Worm (Caenorhabditis elegans): Measurements from ENCODE around the gene pigb-1.

pigb-1 gene

ce11 chrII:5022381-5022855 is 29.5 kb upstream of the pigb-1 start, which contains the start of the genes nsy-1 and F59A6.13 (continued):
- TF ChIP-seq lin-39 (tag; optimal IDR thresholded peaks at IDR 0.05) (no peak), ZK337.2 (GFP tag; IDR thresholded peaks at IDR 0.05) (no peak), nhr-237 (tag; optimal IDR thresholded peaks at IDR 0.05) (no peak), daf-16 (GFP tag; optimal IDR thresholded peaks at IDR 0.05) (no peak), daf-16 (tag; optimal IDR thresholded peaks at IDR 0.05) (peak; percentile 72), ZK546.5 (tag; optimal IDR thresholded peaks at IDR 0.05) (no peak), ztf-11 (tag; optimal IDR thresholded peaks at IDR 0.05) (no peak), hmg-1.1 (GFP tag; IDR thresholded peaks at IDR 0.05) (no peak), lim-7 (GFP tag; IDR thresholded peaks at IDR 0.05) (no peak), nhr-6 (tag; optimal IDR thresholded peaks at IDR 0.05) (no peak), rbr-2 (tag; optimal IDR thresholded peaks at IDR 0.05) (no peak), hif-1 (tag; optimal IDR thresholded peaks at IDR 0.05) (no peak)

DNA sequence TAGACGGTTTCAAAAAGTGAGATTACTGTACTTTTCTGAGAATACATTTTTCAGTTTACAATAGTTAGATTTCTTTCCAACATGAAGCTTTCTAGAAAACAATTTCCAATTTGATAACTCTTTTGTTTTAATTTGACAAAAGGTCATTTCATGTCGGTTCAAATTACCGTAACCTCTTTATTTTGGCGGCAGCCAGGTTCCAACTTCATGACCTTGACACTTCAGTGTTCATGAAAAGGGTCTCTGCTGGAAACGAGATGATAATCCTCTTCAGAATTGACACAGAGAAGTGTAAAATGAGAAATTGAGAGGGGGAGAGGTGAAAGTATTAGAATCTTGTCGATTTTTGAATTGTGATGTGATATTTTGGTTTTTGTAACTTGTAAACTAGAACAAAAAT is 28.6 kb upstream of the pigb-1 start:
- TF ChIP-seq madf-5 (GFP tag; IDR thresholded peaks at IDR 0.05) (no peak), Y105C5A.15 (GFP tag; IDR thresholded peaks at IDR 0.05) (no peak), lsy-2 (tag; optimal IDR thresholded peaks at IDR 0.05) (peak in 1 of 2 experiments; percentile 9), nhr-25 (tag; optimal IDR thresholded peaks at IDR 0.05; ENCODE audit: borderline replicate concordance, insufficient read depth) (peak; percentile 41), zip-2 (tag; optimal IDR thresholded peaks at IDR 0.05) (no peak)

- TF ChIP-seq hlh-11 (tag; optimal IDR thresholded peaks at IDR 0.05) (peak; percentile 36), nhr-41 (GFP tag; IDR thresholded peaks at IDR 0.05) (no peak), vab-7 (GFP tag; IDR thresholded peaks at IDR 0.05) (no peak), mdl-1 (tag; optimal IDR thresholded peaks at IDR 0.05) (peak in 1 of 2 experiments; percentile 49), skn-1 (tag; optimal IDR thresholded peaks at IDR 0.05) (no peak), ZK337.2 (GFP tag; IDR thresholded peaks at IDR 0.05) (no peak), daf-12 (tag; optimal IDR thresholded peaks at IDR 0.05) (no peak), set-16 (GFP tag; IDR thresholded peaks at IDR 0.05) (no peak), mxl-2 (GFP tag; conservative IDR thresholded peaks at IDR 0.05) (no peak), hlh-30 (tag; optimal IDR thresholded peaks at IDR 0.05; ENCODE audit: insufficient read depth) (peak; percentile 81), Y5F2A.4 (GFP tag; optimal IDR thresholded peaks at IDR 0.05) (no peak), aha-1 (tag) (peak; percentile 14), nhr-111 (GFP tag; optimal IDR thresholded peaks at IDR 0.05) (no peak), dmd-8 (GFP tag; IDR thresholded peaks at IDR 0.05) (no peak), T20F7.1 (GFP tag; optimal IDR thresholded peaks at IDR 0.05) (no peak), sdz-12 (GFP tag; optimal IDR thresholded peaks at IDR 0.05) (no peak), F49E8.2 (tag; optimal IDR thresholded peaks at IDR 0.05; ENCODE audit: borderline replicate concordance) (no peak), zip-11 (GFP tag; IDR thresholded peaks at IDR 0.05) (no peak), Y75B8A.6 (GFP tag; IDR thresholded peaks at IDR 0.05) (no peak), egl-43 (GFP tag; IDR thresholded peaks at IDR 0.05) (no peak), daf-16 (GFP tag; optimal IDR thresholded peaks at IDR 0.05) (no peak), daf-16 (tag; optimal IDR thresholded peaks at IDR 0.05) (peak; percentile 61), Y48G9A.11 (GFP tag; IDR thresholded peaks at IDR 0.05) (no peak), hmg-1.1 (GFP tag; IDR thresholded peaks at IDR 0.05) (0 out of 2 replicates have a peak, but pooled peaks have one; percentile 8), mep-1 (tag; optimal IDR thresholded peaks at IDR 0.05) (no peak), dve-1 (tag; optimal IDR thresholded peaks at IDR 0.05; ENCODE audit: insufficient read depth) (peak; percentile 8)
These were observed 27.7 kb upstream of the pigb-1 start for ce11 chrII:5020513-5021081.
